Worm (Caenorhabditis elegans): ENCODE data around the gene F13E9.16.

F13E9.16 gene

DNA sequence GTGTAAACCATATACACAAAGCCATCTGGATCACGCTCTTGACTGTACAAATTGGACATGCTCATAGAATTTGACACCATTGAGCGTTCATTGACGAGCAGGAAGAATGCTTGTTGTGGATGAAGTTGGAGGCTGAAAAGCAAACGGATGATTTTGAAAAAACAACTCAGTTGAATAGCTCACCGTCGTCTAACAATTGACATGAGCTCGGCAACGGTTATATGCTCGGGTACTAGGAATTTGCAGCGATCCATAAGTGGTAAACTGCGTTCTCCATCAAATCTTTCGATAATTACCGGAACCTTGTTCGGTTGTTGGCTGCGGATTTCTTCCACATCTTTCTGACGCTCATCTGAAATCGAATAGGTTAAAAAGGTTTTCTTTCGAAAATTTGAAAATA is 47.6 kb upstream of the F13E9.16 start:
- no peak for TF ChIP-seq ama-1 (optimal IDR thresholded peaks at IDR 0.05)
- TF ChIP-seq rnt-1 (tag; optimal IDR thresholded peaks at IDR 0.05), result no peak
- TF ChIP-seq ceh-6 (GFP tag; optimal IDR thresholded peaks at IDR 0.05), result no peak
- TF ChIP-seq nfya-1 (tag; optimal IDR thresholded peaks at IDR 0.05), result no peak
- TF ChIP-seq lin-11 (tag; optimal IDR thresholded peaks at IDR 0.05), result no peak
- no peak for TF ChIP-seq K02D7.2 (tag; optimal IDR thresholded peaks at IDR 0.05)
- TF ChIP-seq pha-2 (tag; optimal IDR thresholded peaks at IDR 0.05), result no peak
- TF ChIP-seq gmeb-2 (tag; optimal IDR thresholded peaks at IDR 0.05), result no peak
- no peak for TF ChIP-seq che-1 (tag; optimal IDR thresholded peaks at IDR 0.05)
- TF ChIP-seq zip-5 (tag; optimal IDR thresholded peaks at IDR 0.05), result no peak
- TF ChIP-seq ceh-31 (tag; optimal IDR thresholded peaks at IDR 0.05), result no peak
- no peak for TF ChIP-seq ceh-30 (tag; optimal IDR thresholded peaks at IDR 0.05)
- no peak for TF ChIP-seq tbx-2 (tag; optimal IDR thresholded peaks at IDR 0.05)
- no peak for TF ChIP-seq unc-86 (tag; optimal IDR thresholded peaks at IDR 0.05)
- TF ChIP-seq ztf-16 (tag; optimal IDR thresholded peaks at IDR 0.05), result no peak
- no peak for TF ChIP-seq elt-2 (tag; optimal IDR thresholded peaks at IDR 0.05)
- no peak for TF ChIP-seq ceh-19 (GFP tag; optimal IDR thresholded peaks at IDR 0.05)
- TF ChIP-seq nhr-11 (tag; optimal IDR thresholded peaks at IDR 0.05), result no peak
- no peak for TF ChIP-seq pha-4 (tag; optimal IDR thresholded peaks at IDR 0.05)
- no peak for TF ChIP-seq ref-2 (tag; optimal IDR thresholded peaks at IDR 0.05)

DNA sequence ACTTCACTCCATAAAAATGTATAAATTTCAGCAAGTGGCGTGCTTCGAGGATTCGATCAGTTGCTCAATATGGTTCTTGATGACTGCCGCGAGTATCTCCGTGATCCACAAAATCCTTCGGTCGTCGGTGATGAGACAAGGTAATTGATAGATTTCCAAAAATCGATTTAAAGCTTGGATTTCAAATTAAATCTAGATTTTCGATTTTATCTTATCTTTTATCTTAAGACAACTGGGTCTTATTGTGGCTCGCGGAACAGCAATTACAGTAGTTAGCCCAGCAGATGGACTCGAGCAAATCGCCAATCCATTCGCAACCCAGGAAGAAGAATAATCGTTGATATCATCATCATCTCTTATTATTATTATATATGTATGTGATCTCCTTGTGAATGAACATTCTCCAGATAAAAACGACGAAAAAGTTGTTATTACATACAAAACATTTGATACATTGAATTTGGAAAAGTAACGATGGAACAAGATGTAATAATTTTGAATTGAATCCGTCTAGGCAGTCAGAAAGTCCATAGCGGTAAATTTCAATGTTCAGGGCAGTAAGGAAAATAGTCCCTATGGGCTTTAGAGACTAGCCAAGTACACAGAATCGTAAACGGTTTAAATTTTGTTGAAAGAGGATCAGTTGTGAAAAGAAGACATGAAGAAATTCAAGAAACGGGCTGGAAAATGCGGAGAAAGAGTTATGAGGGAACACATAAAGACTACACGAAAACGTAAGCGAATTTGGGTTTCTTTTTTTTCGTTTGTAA is 46.8 kb upstream of the F13E9.16 start:
- TF ChIP-seq ceh-18 (tag; optimal IDR thresholded peaks at IDR 0.05), result no peak
- TF ChIP-seq unc-55 (GFP tag; optimal IDR thresholded peaks at IDR 0.05), result no peak
- no peak for TF ChIP-seq hlh-30 (tag; optimal IDR thresholded peaks at IDR 0.05; ENCODE audit: insufficient read depth)
- TF ChIP-seq pat-9 (tag; optimal IDR thresholded peaks at IDR 0.05), result no peak
- no peak for TF ChIP-seq ceh-34 (tag; optimal IDR thresholded peaks at IDR 0.05)
- TF ChIP-seq madf-2 (tag; optimal IDR thresholded peaks at IDR 0.05), result no peak
- no peak for TF ChIP-seq elt-4 (tag; optimal IDR thresholded peaks at IDR 0.05)
- no peak for TF ChIP-seq tbx-7 (tag; optimal IDR thresholded peaks at IDR 0.05)
- no peak for TF ChIP-seq fkh-6 (tag; optimal IDR thresholded peaks at IDR 0.05)
- no peak for TF ChIP-seq nhr-232 (tag; optimal IDR thresholded peaks at IDR 0.05)
- TF ChIP-seq unc-86 (tag; optimal IDR thresholded peaks at IDR 0.05), result no peak
- no peak for TF ChIP-seq hlh-15 (tag; optimal IDR thresholded peaks at IDR 0.05)
- TF ChIP-seq fax-1 (tag; optimal IDR thresholded peaks at IDR 0.05), result no peak

DNA sequence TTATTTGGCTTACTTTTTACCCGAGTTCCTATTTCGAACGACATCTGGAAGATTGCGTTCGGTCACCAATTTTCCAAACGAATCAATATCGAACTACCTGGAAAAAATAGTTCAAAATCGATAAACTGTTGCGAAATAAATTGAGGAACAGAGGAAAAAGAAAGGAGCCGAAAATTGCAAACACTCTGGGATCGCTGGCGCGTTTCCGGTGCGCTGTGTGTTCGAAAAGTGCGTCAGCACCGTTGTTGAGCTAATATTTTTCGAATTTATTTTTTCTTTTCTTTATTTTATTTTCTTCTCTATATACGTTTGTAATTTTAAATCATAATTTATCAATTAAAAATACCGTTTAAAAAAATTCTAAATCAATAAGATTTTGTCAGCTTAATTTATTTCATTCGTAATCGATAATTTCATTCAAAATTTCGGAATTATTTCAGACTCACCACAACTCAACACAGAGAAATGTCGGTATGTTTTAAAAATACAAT is 45.9 kb upstream of the F13E9.16 start, which contains the start of the genes dnc-1 and lsm-7:
Gene dnc-1 (minus strand): TSS at position 142 of the 491 bp plus-strand sequence.
Gene lsm-7 (plus strand): TSS at position 441 of the 491 bp plus-strand sequence.
- TF ChIP-seq che-1 (tag; optimal IDR thresholded peaks at IDR 0.05), result no peak
- TF ChIP-seq ceh-48 (tag; optimal IDR thresholded peaks at IDR 0.05), result peak; percentile 36
- TF ChIP-seq pax-1 (tag; optimal IDR thresholded peaks at IDR 0.05), result no peak
- no peak for TF ChIP-seq pag-3 (tag; optimal IDR thresholded peaks at IDR 0.05; ENCODE audit: borderline replicate concordance)
- TF ChIP-seq K09A11.1 (tag; optimal IDR thresholded peaks at IDR 0.05; ENCODE audit: insufficient read depth), result peak; percentile 16
- peak; percentile 37 for TF ChIP-seq elt-2 (tag; optimal IDR thresholded peaks at IDR 0.05)
- TF ChIP-seq nfya-1 (tag; optimal IDR thresholded peaks at IDR 0.05), result peak; percentile 32
- peak; percentile 20 for TF ChIP-seq ceh-31 (tag; optimal IDR thresholded peaks at IDR 0.05)
- no peak for TF ChIP-seq zip-5 (tag; optimal IDR thresholded peaks at IDR 0.05)
- peak; percentile 11 for TF ChIP-seq T23F11.4 (GFP tag; optimal IDR thresholded peaks at IDR 0.05)
- peak; percentile 35 for TF ChIP-seq tbx-2 (tag; optimal IDR thresholded peaks at IDR 0.05)
- TF ChIP-seq unc-42 (tag; optimal IDR thresholded peaks at IDR 0.05), result peak; percentile 8

Measured in whole organism, late embryonic.